Worm (Caenorhabditis elegans): ENCODE results near the gene dgn-2.

DNA sequence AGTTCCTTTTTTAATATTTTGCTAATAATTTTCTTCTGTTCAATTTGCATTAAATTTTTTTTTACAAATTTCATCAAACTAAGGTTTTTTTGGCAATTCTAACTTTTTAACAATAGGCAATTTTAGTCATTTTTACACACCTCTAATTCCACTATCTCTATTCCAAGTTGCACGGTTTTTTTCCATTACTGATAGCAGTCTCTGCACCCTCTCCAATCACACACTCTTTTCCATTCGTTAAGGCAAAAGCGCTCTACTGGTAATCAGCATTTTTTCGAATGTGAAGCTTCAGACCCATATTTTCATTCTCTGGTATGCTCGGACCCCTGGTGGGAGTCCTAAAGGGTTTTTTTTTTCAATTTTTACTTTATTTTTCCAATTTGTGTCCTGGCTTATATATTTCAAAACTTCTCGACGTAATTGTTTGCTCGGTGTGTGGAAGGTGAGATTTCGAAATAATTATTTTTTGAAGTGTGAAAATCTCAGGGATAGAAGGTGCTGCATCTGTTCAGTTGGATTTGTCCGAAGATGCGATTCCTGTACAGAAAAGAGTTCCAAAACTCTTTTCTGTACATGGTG is 49.5 kb upstream of the dgn-2 start, which contains the start of the genes F19G12.4 and F19G12.8:
- TF ChIP-seq ceh-82 (tag; optimal IDR thresholded peaks at IDR 0.05) (no peak), R02D3.7 (tag; optimal IDR thresholded peaks at IDR 0.05) (no peak), elt-1 (tag; optimal IDR thresholded peaks at IDR 0.05) (no peak), nhr-10 (tag; optimal IDR thresholded peaks at IDR 0.05) (no peak), nhr-129 (tag; optimal IDR thresholded peaks at IDR 0.05) (no peak), nhr-237 (tag; optimal IDR thresholded peaks at IDR 0.05) (no peak), nhr-77 (tag; optimal IDR thresholded peaks at IDR 0.05) (no peak), mdl-1 (tag; optimal IDR thresholded peaks at IDR 0.05) (no peak), fos-1 (tag; optimal IDR thresholded peaks at IDR 0.05) (peak; percentile 37)
